Fruit fly (Drosophila melanogaster) whole organism, adult: Measurements from ENCODE around the gene SmB.

ENCODE experiments used
- CG11617 ChIP-seq: fragments of 200-800 bp; sonication (Bioruptor generic); optimal IDR thresholded peaks from 2 replicates; lab custom pipeline; 2017; ENCODE audit warnings: mild to moderate bottlenecking, missing biosample characterization, missing genetic modification reagents, missing genetic modification characterization
- CG12768 ChIP-seq: fragments of 200-800 bp; sonication (Bioruptor generic); optimal IDR thresholded peaks from 2 replicates; lab custom pipeline; 2017; ENCODE audit warnings: missing biosample characterization, missing genetic modification characterization, mild to moderate bottlenecking, moderate library complexity, missing genetic modification reagents
- CG14711 ChIP-seq: fragments of 200-800 bp; sonication (Bioruptor generic); optimal IDR thresholded peaks from 2 replicates; lab custom pipeline; 2018; ENCODE audit warnings: missing biosample characterization, mild to moderate bottlenecking, missing genetic modification characterization, moderate library complexity
- CG1620 ChIP-seq: fragments of 200-800 bp; sonication (Bioruptor generic); optimal IDR thresholded peaks from 2 replicates; lab custom pipeline; 2016; ENCODE audit warnings: missing biosample characterization, missing genetic modification characterization
- CG33017 ChIP-seq: fragments of 200-800 bp; sonication (Bioruptor generic); optimal IDR thresholded peaks from 2 replicates; lab custom pipeline; 2018; ENCODE audit warnings: missing biosample characterization, mild to moderate bottlenecking, missing genetic modification characterization, moderate library complexity
- CG5204 ChIP-seq: fragments of 200-800 bp; sonication (Bioruptor generic); optimal IDR thresholded peaks from 2 replicates; lab custom pipeline; 2016; ENCODE audit warnings: missing biosample characterization, missing genetic modification characterization
- CG7045 ChIP-seq: fragments of 200-800 bp; sonication (Bioruptor generic); optimal IDR thresholded peaks from 2 replicates; lab custom pipeline; 2017; ENCODE audit warnings: missing biosample characterization, mild to moderate bottlenecking, missing genetic modification characterization
- CG7101 ChIP-seq: fragments of 200-800 bp; sonication (Bioruptor generic); optimal IDR thresholded peaks from 2 replicates; lab custom pipeline; 2018; ENCODE audit warnings: missing biosample characterization, mild to moderate bottlenecking, missing genetic modification characterization, moderate library complexity
- Clk ChIP-seq: fragments of 200-800 bp; sonication (Bioruptor generic); optimal IDR thresholded peaks from 2 replicates; lab custom pipeline; 2017; ENCODE audit warnings: missing biosample characterization, missing genetic modification characterization
- Crg-1 ChIP-seq: fragments of 200-800 bp; sonication (Bioruptor generic); optimal IDR thresholded peaks from 2 replicates; lab custom pipeline; 2016; ENCODE audit warnings: missing biosample characterization, missing genetic modification characterization
- Hr96 ChIP-seq: fragments of 200-800 bp; sonication (Bioruptor generic); optimal IDR thresholded peaks from 2 replicates; lab custom pipeline; 2016; ENCODE audit warnings: missing biosample characterization, missing genetic modification characterization
- Mnt ChIP-seq: fragments of 200-800 bp; sonication (Bioruptor generic); optimal IDR thresholded peaks from 2 replicates; lab custom pipeline; 2016; ENCODE audit warnings: missing biosample characterization, mild to moderate bottlenecking, missing genetic modification characterization
- bab1 ChIP-seq: fragments of 200-800 bp; sonication (Bioruptor generic); optimal IDR thresholded peaks from 3 replicates; lab custom pipeline; 2019; ENCODE audit warnings: missing biosample characterization, mild to moderate bottlenecking, missing genetic modification characterization, moderate library complexity
- cic ChIP-seq: fragments of 200-800 bp; sonication (Bioruptor generic); optimal IDR thresholded peaks from 2 replicates; lab custom pipeline; 2017; ENCODE audit warnings: missing biosample characterization, mild to moderate bottlenecking, missing genetic modification characterization, moderate library complexity
- cnc ChIP-seq, 2 experiments: fragments of >200 bp; optimal IDR thresholded peaks; 2 replicates each; lab custom pipeline; 2017
- kay ChIP-seq: fragments of 200-800 bp; sonication (Bioruptor generic); peaks from one replicate; lab custom pipeline; 2016; ENCODE audit warnings: missing biosample characterization, missing genetic modification characterization, borderline replicate concordance
- ovo ChIP-seq: fragments of 200-800 bp; sonication (Bioruptor generic); optimal IDR thresholded peaks from 2 replicates; lab custom pipeline; 2016; ENCODE audit warnings: missing biosample characterization, missing genetic modification characterization
- pad ChIP-seq: fragments of 200-800 bp; sonication (Bioruptor generic); optimal IDR thresholded peaks from 3 replicates; lab custom pipeline; 2017; ENCODE audit warnings: missing biosample characterization, missing genetic modification characterization, mild to moderate bottlenecking, moderate library complexity, missing genetic modification reagents
- tj ChIP-seq: fragments of 200-800 bp; sonication (Bioruptor generic); optimal IDR thresholded peaks from 3 replicates; lab custom pipeline; 2017; ENCODE audit warnings: missing biosample characterization, mild to moderate bottlenecking, missing genetic modification characterization, moderate library complexity
- toe ChIP-seq: fragments of 200-800 bp; sonication (Bioruptor generic); optimal IDR thresholded peaks from 2 replicates; lab custom pipeline; 2016; ENCODE audit warnings: missing biosample characterization, missing genetic modification characterization

The SmB gene

DNA sequence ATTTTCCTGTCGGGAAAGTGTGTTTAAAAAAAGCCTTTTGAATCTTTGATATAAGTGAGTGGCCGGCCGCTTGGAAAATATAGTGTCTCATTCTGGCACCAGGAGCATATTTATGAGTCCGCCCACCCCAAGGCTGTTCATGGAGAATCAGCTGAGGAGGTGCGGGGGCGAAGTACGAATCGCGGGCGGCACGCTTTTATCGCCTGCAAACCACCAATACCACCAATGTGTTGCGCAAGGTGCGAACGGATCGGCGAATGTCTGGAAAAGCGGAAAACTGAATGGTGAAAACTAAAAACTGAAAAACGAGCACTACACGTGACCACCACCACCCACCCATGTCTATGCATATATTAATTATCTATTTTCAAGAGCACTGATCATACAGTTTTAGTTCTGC, 42.6 kb upstream of the SmB start:
- TF ChIP-seq CG12768 (GFP tag; lab: Kevin White, UChicago) (no peak), CG33017 (tag; lab: Kevin White, UChicago) (no peak), cic (no peak), cnc (optimal IDR thresholded peaks at IDR 0.05; lab: Kevin White, UChicago) (no peak), Clk (GFP tag; lab: Kevin White, UChicago) (no peak), tj (GFP tag; lab: Kevin White, UChicago) (no peak), CG11617 (GFP tag; lab: Kevin White, UChicago) (no peak), Crg-1 (GFP tag; lab: Kevin White, UChicago) (no peak), bab1 (GFP tag; lab: Kevin White, UChicago) (no peak), ovo (GFP tag; lab: Kevin White, UChicago) (no peak), Hr96 (GFP tag; lab: Kevin White, UChicago) (no peak), kay (GFP tag; lab: Kevin White, UChicago) (no peak), CG5204 (GFP tag; lab: Kevin White, UChicago) (no peak), toe (GFP tag; lab: Kevin White, UChicago) (no peak)

dm6 chr2L:10468388-10468787, 42.0 kb upstream of the SmB start:
- peak; percentile 15 for TF ChIP-seq CG7045 (GFP tag; lab: Kevin White, UChicago)
- peak; percentile 11 for TF ChIP-seq kay (GFP tag; lab: Kevin White, UChicago)
- no peak for TF ChIP-seq cic

DNA sequence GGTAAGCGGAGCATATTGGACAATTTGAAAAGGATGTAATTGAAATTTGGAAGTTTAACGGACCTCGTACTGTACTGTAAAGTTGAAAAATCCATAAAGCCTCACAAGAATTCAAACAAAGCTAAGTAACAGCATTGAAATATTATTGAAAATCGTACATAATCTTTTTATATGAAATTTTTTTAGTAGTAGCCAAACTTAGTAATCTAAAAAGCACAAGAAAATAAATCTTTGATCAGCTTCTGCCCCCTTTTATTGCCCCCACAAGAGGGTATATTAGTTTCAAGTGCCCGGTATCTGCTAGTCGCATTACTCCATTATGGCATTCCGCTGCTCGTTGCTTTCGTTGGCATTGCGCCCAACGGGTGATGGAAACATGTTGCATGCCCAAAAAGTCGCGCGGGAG, 40.4 kb upstream of the SmB start:
- TF ChIP-seq bab1 (GFP tag; lab: Kevin White, UChicago) (no peak), CG33017 (tag; lab: Kevin White, UChicago) (no peak)

DNA sequence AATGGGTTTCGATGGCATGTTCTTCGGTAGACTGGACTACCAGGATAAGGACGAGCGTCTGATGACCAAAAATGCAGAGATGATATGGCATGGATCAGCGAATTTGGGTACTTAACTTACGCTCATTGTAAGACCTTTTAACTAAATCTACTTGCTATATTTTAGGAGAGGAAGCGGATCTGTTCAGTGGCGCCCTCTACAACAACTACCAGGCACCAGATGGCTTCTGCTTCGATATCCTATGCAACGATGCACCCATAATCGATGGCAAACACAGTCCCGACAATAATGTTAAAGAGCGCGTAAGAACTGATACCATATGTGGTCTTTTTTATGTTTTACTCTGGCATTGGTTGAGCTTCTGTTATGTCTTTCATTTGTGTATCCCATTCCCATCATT, 32.6 kb upstream of the SmB start:
- TF ChIP-seq kay (GFP tag; lab: Kevin White, UChicago) (no peak), Crg-1 (GFP tag; lab: Kevin White, UChicago) (no peak), CG14711 (no peak), Clk (GFP tag; lab: Kevin White, UChicago) (no peak), toe (GFP tag; lab: Kevin White, UChicago) (no peak), CG5204 (GFP tag; lab: Kevin White, UChicago) (no peak), CG11617 (GFP tag; lab: Kevin White, UChicago) (no peak), CG7045 (GFP tag; lab: Kevin White, UChicago) (no peak), CG12768 (GFP tag; lab: Kevin White, UChicago) (no peak), cnc (optimal IDR thresholded peaks at IDR 0.05; lab: Kevin White, UChicago) (no peak), cic (no peak), tj (GFP tag; lab: Kevin White, UChicago) (no peak)

dm6 chr2L:10457191-10457899, 30.9 kb upstream of the SmB start, which contains the start of the genes LManI and LManII:
Gene LManI (minus strand): TSS chr2L:10457241.
Gene LManII (plus strand): TSS chr2L:10457658.
- TF ChIP-seq Mnt (GFP tag; lab: Kevin White, UChicago) (peak; percentile 9), pad (GFP tag; lab: Kevin White, UChicago) (no peak), Clk (GFP tag; lab: Kevin White, UChicago) (no peak), CG1620 (GFP tag; lab: Kevin White, UChicago) (no peak), toe (GFP tag; lab: Kevin White, UChicago) (no peak), CG33017 (tag; lab: Kevin White, UChicago) (peak; percentile 9), tj (GFP tag; lab: Kevin White, UChicago) (peak; percentile 73), bab1 (GFP tag; lab: Kevin White, UChicago) (no peak), CG7045 (GFP tag; lab: Kevin White, UChicago) (no peak), CG14711 (no peak), Hr96 (GFP tag; lab: Kevin White, UChicago) (no peak), kay (GFP tag; lab: Kevin White, UChicago) (peak; percentile 70), Crg-1 (GFP tag; lab: Kevin White, UChicago) (no peak), CG7101 (tag; lab: Kevin White, UChicago) (no peak), cic (peak; percentile 34), ovo (GFP tag; lab: Kevin White, UChicago) (no peak), cnc (optimal IDR thresholded peaks at IDR 0.05; lab: Kevin White, UChicago) (no peak), CG5204 (GFP tag; lab: Kevin White, UChicago) (no peak), CG12768 (GFP tag; lab: Kevin White, UChicago) (peak; percentile 12), CG11617 (GFP tag; lab: Kevin White, UChicago) (no peak)

DNA sequence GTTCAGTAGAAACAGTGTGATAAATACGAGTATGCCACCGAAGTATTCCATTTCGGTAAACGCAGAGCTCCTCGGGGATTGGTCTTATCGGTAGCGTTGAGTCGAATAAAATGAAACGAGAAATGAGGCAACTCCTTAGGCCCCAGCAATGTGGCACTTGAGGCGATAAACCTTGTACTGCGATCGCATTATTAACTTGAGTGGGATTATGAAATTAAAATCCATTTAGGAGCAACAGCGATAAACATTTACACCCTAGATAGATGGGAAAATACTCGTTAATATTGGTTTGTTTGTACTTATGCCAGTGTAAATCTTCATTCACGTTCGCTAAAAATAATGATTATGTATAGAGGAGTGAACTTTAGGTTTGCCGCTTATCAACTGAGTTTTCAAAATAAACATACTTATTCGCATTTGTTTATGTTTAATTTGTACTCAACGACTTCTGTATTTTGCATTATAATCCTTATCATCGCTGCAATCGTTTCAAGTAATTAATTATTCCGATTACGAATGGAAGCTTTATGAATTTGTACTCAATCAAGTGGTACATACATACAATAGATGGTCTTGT, 29.6 kb upstream of the SmB start:
- no peak for TF ChIP-seq CG12768 (GFP tag; lab: Kevin White, UChicago)
- peak; percentile 52 for TF ChIP-seq cic
